Fruit fly (Drosophila melanogaster) whole organism, embryonic: ENCODE measurements around the gene Pnn.

Experiments
- Atf-2 ChIP-seq: fragments of 200-800 bp; sonication (Bioruptor generic); optimal IDR thresholded peaks from 2 replicates; lab custom pipeline; 2016; ENCODE audit warnings: missing biosample characterization, missing genetic modification characterization
- Bdp1 ChIP-seq: fragments of 200-800 bp; sonication (Bioruptor generic); optimal IDR thresholded peaks from 3 replicates; lab custom pipeline; 2016; ENCODE audit warnings: missing biosample characterization, missing genetic modification characterization
- Blimp-1 ChIP-seq: fragments of 200-800 bp; sonication (Bioruptor generic); optimal IDR thresholded peaks from 3 replicates; lab custom pipeline; 2018; ENCODE audit warnings: missing biosample characterization, missing genetic modification characterization, mild to moderate bottlenecking, moderate library complexity, missing genetic modification reagents
- CG10321 ChIP-seq: fragments of 200-800 bp; sonication (Bioruptor generic); IDR thresholded peaks from 2 replicates; pipeline ENCODE4 v1.3.6; 2022; ENCODE audit warnings: missing biosample characterization, missing genetic modification characterization
- CG10431 ChIP-seq: fragments of 200-800 bp; sonication (Bioruptor generic); optimal IDR thresholded peaks from 3 replicates; lab custom pipeline; 2018; ENCODE audit warnings: missing biosample characterization, mild to moderate bottlenecking, missing genetic modification characterization
- CG12391 ChIP-seq: fragments of 200-800 bp; sonication (Bioruptor generic); optimal IDR thresholded peaks from 3 replicates; lab custom pipeline; 2018; ENCODE audit warnings: missing biosample characterization, mild to moderate bottlenecking, missing genetic modification characterization, moderate library complexity
- CG12659 ChIP-seq: fragments of 200-800 bp; sonication (Bioruptor generic); optimal IDR thresholded peaks from 3 replicates; lab custom pipeline; 2017; ENCODE audit warnings: mild to moderate bottlenecking, missing biosample characterization, missing genetic modification reagents, missing genetic modification characterization
- CG13424 ChIP-seq: fragments of 200-800 bp; sonication (Bioruptor generic); optimal IDR thresholded peaks from 2 replicates; lab custom pipeline; 2019; ENCODE audit warnings: missing biosample characterization, mild to moderate bottlenecking, missing genetic modification characterization, moderate library complexity
- CG15011 ChIP-seq: fragments of 200-800 bp; sonication (Bioruptor generic); optimal IDR thresholded peaks from 3 replicates; lab custom pipeline; 2018; ENCODE audit warnings: missing biosample characterization, mild to moderate bottlenecking, missing genetic modification characterization
- CG16863 ChIP-seq: fragments of 200-800 bp; sonication (Bioruptor generic); optimal IDR thresholded peaks from 3 replicates; lab custom pipeline; 2016; ENCODE audit warnings: missing biosample characterization, missing genetic modification characterization
- CG18011 ChIP-seq: fragments of 200-800 bp; sonication (Bioruptor generic); optimal IDR thresholded peaks from 2 replicates; lab custom pipeline; 2017; ENCODE audit warnings: missing biosample characterization, missing genetic modification characterization, mild to moderate bottlenecking, moderate library complexity, missing genotype
- CG2116 ChIP-seq: fragments of 200-800 bp; sonication (Bioruptor generic); optimal IDR thresholded peaks from 3 replicates; lab custom pipeline; 2018; ENCODE audit warnings: missing biosample characterization, mild to moderate bottlenecking, missing genetic modification characterization
- CG3407 ChIP-seq: fragments of 200-800 bp; sonication (Bioruptor generic); optimal IDR thresholded peaks from 2 replicates; lab custom pipeline; 2018; ENCODE audit warnings: missing biosample characterization, mild to moderate bottlenecking, missing genetic modification characterization
- CG4404 ChIP-seq: fragments of 200-800 bp; sonication (Bioruptor generic); IDR thresholded peaks from 2 replicates; pipeline ENCODE4 v1.3.6; 2022; ENCODE audit warnings: missing biosample characterization, missing genetic modification characterization
- CG4820 ChIP-seq: fragments of 200-800 bp; sonication (Bioruptor generic); optimal IDR thresholded peaks from 3 replicates; lab custom pipeline; 2016; ENCODE audit warnings: missing biosample characterization, missing genetic modification characterization
- CG6683 ChIP-seq: fragments of 200-800 bp; sonication (Bioruptor generic); optimal IDR thresholded peaks from 2 replicates; lab custom pipeline; 2017; ENCODE audit warnings: missing biosample characterization, mild to moderate bottlenecking, missing genetic modification characterization, missing genetic modification reagents
- CG8359 ChIP-seq: fragments of 200-800 bp; sonication (Bioruptor generic); optimal IDR thresholded peaks from 2 replicates; lab custom pipeline; 2017; ENCODE audit warnings: missing biosample characterization, mild to moderate bottlenecking, missing genetic modification characterization, borderline replicate concordance
- CG9437 ChIP-seq: fragments of 200-800 bp; sonication (Bioruptor generic); optimal IDR thresholded peaks from 2 replicates; lab custom pipeline; 2018; ENCODE audit warnings: missing biosample characterization, mild to moderate bottlenecking, missing genetic modification characterization
- CG9817 ChIP-seq: fragments of 200-800 bp; sonication (Bioruptor generic); optimal IDR thresholded peaks from 2 replicates; lab custom pipeline; 2018; ENCODE audit warnings: missing biosample characterization, mild to moderate bottlenecking, missing genetic modification characterization, moderate library complexity
- Chrac-16 ChIP-seq: fragments of 200-800 bp; sonication (Bioruptor generic); optimal IDR thresholded peaks from 3 replicates; lab custom pipeline; 2016; ENCODE audit warnings: missing biosample characterization, missing genetic modification characterization
- Dad ChIP-seq: fragments of 200-800 bp; sonication (Bioruptor generic); optimal IDR thresholded peaks from 3 replicates; lab custom pipeline; 2016; ENCODE audit warnings: missing biosample characterization, missing genetic modification characterization
- HLH54F ChIP-seq: fragments of 200-800 bp; sonication (Bioruptor generic); optimal IDR thresholded peaks from 3 replicates; lab custom pipeline; 2016; ENCODE audit warnings: missing biosample characterization, missing genetic modification characterization
- HmgZ ChIP-seq: fragments of 200-800 bp; sonication (Bioruptor generic); optimal IDR thresholded peaks from 2 replicates; lab custom pipeline; 2018; ENCODE audit warnings: missing biosample characterization, mild to moderate bottlenecking, missing genetic modification characterization
- Lim3 ChIP-seq: fragments of 200-800 bp; sonication (Bioruptor generic); IDR thresholded peaks from 2 replicates; pipeline ENCODE4 v1.3.6; 2022; ENCODE audit warnings: missing biosample characterization, missing genetic modification characterization
- Meics ChIP-seq: fragments of 200-800 bp; sonication (Bioruptor generic); optimal IDR thresholded peaks from 2 replicates; lab custom pipeline; 2017; ENCODE audit warnings: missing biosample characterization, mild to moderate bottlenecking, missing genetic modification characterization
- Myb ChIP-seq: fragments of 200-800 bp; sonication (Bioruptor generic); optimal IDR thresholded peaks from 2 replicates; lab custom pipeline; 2016; ENCODE audit warnings: missing biosample characterization, missing genetic modification characterization
- Nf-YC ChIP-seq: fragments of 200-800 bp; optimal IDR thresholded peaks from 3 replicates; lab custom pipeline; 2019; ENCODE audit warnings: missing biosample characterization, mild to moderate bottlenecking, missing genetic modification characterization, moderate library complexity
- NfI ChIP-seq: fragments of 200-800 bp; sonication (Bioruptor generic); optimal IDR thresholded peaks from 3 replicates; lab custom pipeline; 2018; ENCODE audit warnings: missing biosample characterization, mild to moderate bottlenecking, missing genetic modification characterization, moderate library complexity
- Sox102F ChIP-seq: fragments of 200-800 bp; sonication (Bioruptor generic); optimal IDR thresholded peaks from 2 replicates; lab custom pipeline; 2018; ENCODE audit warnings: missing biosample characterization, mild to moderate bottlenecking, missing genetic modification characterization, moderate library complexity
- Sry-β ChIP-seq: fragments of 200-800 bp; sonication (Bioruptor generic); optimal IDR thresholded peaks from 2 replicates; lab custom pipeline; 2018; ENCODE audit warnings: missing biosample characterization, mild to moderate bottlenecking, missing genetic modification characterization, moderate library complexity
- Stat92E ChIP-seq, 3 experiments: fragments of >200 bp in 2 of 3; fragments of 200-800 bp in 1 of 3; sonication (Bioruptor generic) in 1 of 3; optimal IDR thresholded peaks; 2 replicates each; lab custom pipeline; 2017 to 2019; ENCODE audit warnings: missing biosample characterization in 3 of 3, missing genetic modification characterization in 3 of 3, mild to moderate bottlenecking in 1 of 3, moderate library complexity in 1 of 3
- ash1 ChIP-seq: fragments of 200-800 bp; sonication (Bioruptor generic); optimal IDR thresholded peaks from 2 replicates; lab custom pipeline; 2018; ENCODE audit warnings: missing biosample characterization, mild to moderate bottlenecking, missing genetic modification characterization
- da ChIP-seq: fragments of 200-800 bp; sonication (Bioruptor generic); optimal IDR thresholded peaks from 2 replicates; lab custom pipeline; 2016; ENCODE audit warnings: missing biosample characterization, missing genetic modification characterization
- dmrt11E ChIP-seq: fragments of 200-800 bp; sonication (Bioruptor generic); optimal IDR thresholded peaks from 3 replicates; lab custom pipeline; 2018; ENCODE audit warnings: missing biosample characterization, mild to moderate bottlenecking, missing genetic modification characterization, moderate library complexity
- en ChIP-seq: fragments of 200-800 bp; sonication (Bioruptor generic); optimal IDR thresholded peaks from 2 replicates; lab custom pipeline; 2016; ENCODE audit warnings: missing biosample characterization, missing genetic modification characterization
- gce ChIP-seq: fragments of 200-800 bp; sonication (Bioruptor generic); IDR thresholded peaks from 3 replicates; pipeline ENCODE4 v1.3.6; 2022; ENCODE audit warnings: missing biosample characterization, missing genetic modification characterization
- gsb-n ChIP-seq: fragments of 200-800 bp; sonication (Bioruptor generic); optimal IDR thresholded peaks from 3 replicates; lab custom pipeline; 2018; ENCODE audit warnings: missing biosample characterization, mild to moderate bottlenecking, missing genetic modification characterization
- ken ChIP-seq: fragments of 200-800 bp; sonication (Bioruptor generic); IDR thresholded peaks from 3 replicates; pipeline ENCODE4 v1.3.6; 2022; ENCODE audit warnings: missing biosample characterization, missing genetic modification characterization
- lbe ChIP-seq: fragments of 200-800 bp; sonication (Bioruptor generic); optimal IDR thresholded peaks from 2 replicates; lab custom pipeline; 2016; ENCODE audit warnings: missing biosample characterization, mild to moderate bottlenecking, missing genetic modification characterization
- lilli ChIP-seq: fragments of 200-800 bp; sonication (Bioruptor generic); optimal IDR thresholded peaks from 3 replicates; lab custom pipeline; 2016; ENCODE audit warnings: missing biosample characterization, missing genetic modification characterization
- lola ChIP-seq, 3 experiments: fragments of >200 bp in 2 of 3; fragments of 200-800 bp in 1 of 3; sonication (Bioruptor generic) in 1 of 3; optimal IDR thresholded peaks; 2 replicates each; lab custom pipeline; 2017 to 2019; ENCODE audit warnings: missing biosample characterization in 3 of 3, missing genetic modification characterization in 3 of 3, mild to moderate bottlenecking in 1 of 3, moderate library complexity in 1 of 3
- nmo ChIP-seq: fragments of 200-800 bp; sonication (Bioruptor generic); optimal IDR thresholded peaks from 2 replicates; lab custom pipeline; 2018; ENCODE audit warnings: missing biosample characterization, mild to moderate bottlenecking, missing genetic modification characterization, moderate library complexity
- phol ChIP-seq: fragments of 200-800 bp; sonication (Bioruptor generic); optimal IDR thresholded peaks from 3 replicates; lab custom pipeline; 2018; ENCODE audit warnings: missing biosample characterization, mild to moderate bottlenecking, missing genetic modification characterization, moderate library complexity
- prd ChIP-seq, 3 experiments: fragments of >200 bp in 2 of 3; fragments of 200-800 bp in 1 of 3; sonication (Bioruptor generic) in 1 of 3; optimal IDR thresholded peaks in 2 of 3; IDR thresholded peaks in 1 of 3; 2 replicates in 2 of 3; 3 replicates in 1 of 3; pipeline versions ENCODE4 v1.3.6 to Lab custom; 2017 to 2022; ENCODE audit warnings: missing biosample characterization in 1 of 3, missing genetic modification characterization in 1 of 3
- shn ChIP-seq: fragments of 200-800 bp; sonication (Bioruptor generic); optimal IDR thresholded peaks from 3 replicates; lab custom pipeline; 2016; ENCODE audit warnings: missing biosample characterization, missing genetic modification characterization
- slbo ChIP-seq: fragments of 200-800 bp; sonication (Bioruptor generic); IDR thresholded peaks from 2 replicates; pipeline ENCODE4 v1.3.6; 2022; ENCODE audit warnings: missing biosample characterization, missing genetic modification characterization
- sug ChIP-seq: fragments of 200-800 bp; optimal IDR thresholded peaks from 2 replicates; lab custom pipeline; 2019; ENCODE audit warnings: missing biosample characterization, mild to moderate bottlenecking, missing genetic modification characterization, moderate library complexity
- unc-4 ChIP-seq: fragments of 200-800 bp; sonication (Bioruptor generic); IDR thresholded peaks from 2 replicates; pipeline ENCODE4 v1.3.6; 2022; ENCODE audit warnings: missing biosample characterization, missing genetic modification characterization; ENCODE audit not compliant: partially characterized antibody

Pnn gene

DNA sequence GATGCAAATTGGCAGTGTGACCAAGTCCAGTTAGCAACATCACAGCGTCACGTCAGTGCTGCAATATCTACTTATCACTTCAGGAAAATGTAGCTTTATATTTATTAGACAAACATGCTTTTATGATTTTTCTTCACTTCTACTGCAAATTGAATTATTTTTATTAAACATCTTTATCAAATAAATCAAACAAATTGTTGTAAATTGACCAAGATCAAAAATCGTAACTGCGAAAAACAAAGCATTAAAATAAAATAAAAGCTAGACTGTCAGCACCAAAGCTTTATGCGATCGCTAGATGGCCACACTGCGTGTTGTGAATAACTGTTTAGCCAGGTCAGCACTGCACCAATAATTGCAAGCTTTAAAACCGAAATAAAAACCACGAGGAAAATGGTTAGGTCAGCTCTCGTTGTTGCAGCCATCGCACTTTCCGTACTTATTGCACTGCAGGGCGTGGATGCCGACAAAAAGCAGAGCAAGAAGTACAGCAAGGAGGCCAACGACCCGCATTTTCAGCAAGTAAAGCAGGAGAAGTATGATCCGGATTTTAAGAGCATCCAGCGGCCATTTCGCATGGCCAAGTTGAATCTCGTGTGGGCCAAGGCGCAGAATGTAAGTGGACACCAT, 50.6 kb downstream of the Pnn start, which contains the start of the genes CG12945 and CG8507 (continued):
- 0 out of 2 replicates have a peak, but pooled peaks have one; percentile 31 for TF ChIP-seq unc-4 (GFP tag; lab: Robert Waterston, UW)
- TF ChIP-seq sug (tag; lab: Kevin White, UChicago), result peak; percentile 71
- TF ChIP-seq Blimp-1 (GFP tag; lab: Kevin White, UChicago), result peak; percentile 28
- peak; percentile 80 for TF ChIP-seq nmo (GFP tag; lab: Kevin White, UChicago)
- peak; percentile 67 for TF ChIP-seq CG13424 (tag; lab: Kevin White, UChicago)
- no peak for TF ChIP-seq da (GFP tag; lab: Kevin White, UChicago)
- peak; percentile 4 for TF ChIP-seq dmrt11E (tag; lab: Kevin White, UChicago)
- peak; percentile 68 for TF ChIP-seq CG12659 (GFP tag; lab: Kevin White, UChicago)
- TF ChIP-seq CG2116 (GFP tag; lab: Kevin White, UChicago), result peak; percentile 59
- peak; percentile 41 for TF ChIP-seq NfI (GFP tag; lab: Kevin White, UChicago)
- peak; percentile 28 for TF ChIP-seq CG18011 (GFP tag; lab: Kevin White, UChicago)
- TF ChIP-seq lola (GFP tag; optimal IDR thresholded peaks at IDR 0.05; lab: Kevin White, UChicago), result peak in 1 of 3 experiments; percentile 54
- peak; percentile 28 for TF ChIP-seq Chrac-16 (GFP tag; lab: Kevin White, UChicago)
- TF ChIP-seq CG3407, result no peak
- TF ChIP-seq shn (GFP tag; lab: Kevin White, UChicago), result peak; percentile 53
- TF ChIP-seq prd (optimal IDR thresholded peaks at IDR 0.05; lab: Kevin White, UChicago), result no peak
- TF ChIP-seq prd (GFP tag; IDR thresholded peaks at IDR 0.05; lab: Robert Waterston, UW), result peak; percentile 54; the same call in 1 of the 3 replicates
- TF ChIP-seq slbo (GFP tag; lab: Robert Waterston, UW), result peak; percentile 47; the same call in 1 of the 2 replicates
- TF ChIP-seq Stat92E (GFP tag; optimal IDR thresholded peaks at IDR 0.05; lab: Kevin White, UChicago), result no peak
- peak; percentile 39 for TF ChIP-seq CG4820 (GFP tag; lab: Kevin White, UChicago)
- peak; percentile 37; the same call in 1 of the 2 replicates for TF ChIP-seq CG4404 (GFP tag; lab: Robert Waterston, UW)
- peak; percentile 33 for TF ChIP-seq CG9437 (GFP tag; lab: Kevin White, UChicago)
- TF ChIP-seq ash1 (GFP tag; lab: Kevin White, UChicago), result no peak
- peak; percentile 26 for TF ChIP-seq Dad (GFP tag; lab: Kevin White, UChicago)
- TF ChIP-seq CG6683 (GFP tag; lab: Kevin White, UChicago), result no peak
- no peak for TF ChIP-seq en (GFP tag; lab: Kevin White, UChicago)
- no peak for TF ChIP-seq Nf-YC
- TF ChIP-seq CG9817 (tag; lab: Kevin White, UChicago), result peak; percentile 62
- no peak for TF ChIP-seq CG16863 (GFP tag; lab: Kevin White, UChicago)
- TF ChIP-seq Sox102F (GFP tag; lab: Kevin White, UChicago), result no peak
- peak; percentile 68 for TF ChIP-seq phol
- no peak for TF ChIP-seq CG10431 (GFP tag; lab: Kevin White, UChicago)
- peak; percentile 3 for TF ChIP-seq lbe (GFP tag; lab: Kevin White, UChicago)
- 0 out of 3 replicates have a peak, but pooled peaks have one; percentile 28 for TF ChIP-seq ken (GFP tag; lab: Robert Waterston, UW)
- TF ChIP-seq gsb-n, result no peak
- TF ChIP-seq CG8359, result no peak
- TF ChIP-seq Bdp1 (GFP tag; lab: Kevin White, UChicago), result peak; percentile 14
- TF ChIP-seq Sry-β, result peak; percentile 96
- no peak for TF ChIP-seq CG10321 (GFP tag; lab: Robert Waterston, UW)
- no peak for TF ChIP-seq gce (GFP tag; lab: Robert Waterston, UW)
- peak; percentile 77 for TF ChIP-seq HmgZ (tag; lab: Kevin White, UChicago)
- no peak for TF ChIP-seq Lim3
- peak; percentile 53 for TF ChIP-seq Atf-2 (GFP tag; lab: Kevin White, UChicago)
- TF ChIP-seq lilli (GFP tag; lab: Kevin White, UChicago), result peak; percentile 63
- peak; percentile 52 for TF ChIP-seq Meics (GFP tag; lab: Kevin White, UChicago)
- peak; percentile 62 for TF ChIP-seq CG12391
- no peak for TF ChIP-seq CG15011
- TF ChIP-seq HLH54F, result peak; percentile 33
- TF ChIP-seq Myb, result peak; percentile 72
